Worm (Caenorhabditis elegans): ENCODE data around the gene F26G1.15.

DNA sequence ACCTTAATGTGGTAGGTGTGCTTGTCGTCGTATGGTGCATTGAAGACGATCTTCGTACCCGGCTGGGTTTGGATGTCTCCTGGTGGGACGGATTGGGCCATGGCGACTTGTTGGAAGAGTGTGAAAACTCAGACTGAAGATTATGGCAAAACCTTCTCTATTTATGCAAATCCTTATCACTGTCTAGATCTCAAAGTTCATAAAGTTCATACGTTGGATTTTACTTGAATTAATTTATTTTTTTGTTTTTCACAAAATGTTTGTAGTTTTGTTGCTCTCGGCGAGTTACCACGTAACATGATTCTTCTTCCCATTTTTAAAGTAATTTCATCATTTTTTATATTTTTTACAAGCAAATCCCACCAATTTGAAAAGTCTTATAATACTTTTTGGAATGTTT is 3.9 kb upstream of the F26G1.15 start, which contains the start of gene msp-3:
- TF ChIP-seq elt-2 (tag; optimal IDR thresholded peaks at IDR 0.05) (no peak), nhr-28 (tag; optimal IDR thresholded peaks at IDR 0.05) (no peak), fkh-10 (GFP tag; optimal IDR thresholded peaks at IDR 0.05) (no peak), nhr-11 (tag; optimal IDR thresholded peaks at IDR 0.05) (no peak), ceh-16 (tag; optimal IDR thresholded peaks at IDR 0.05) (no peak)
